Worm (Caenorhabditis elegans) whole organism, L1 larva: ENCODE measurements around the gene myo-3.

Source experiments
- F16B12.6 ChIP-seq: fragments of 150-350 bp; optimal IDR thresholded peaks from 2 replicates; lab custom pipeline; 2014; ENCODE audit warnings: missing biosample characterization, missing genetic modification characterization
- Y116A8C.19 ChIP-seq: sonication (generic microtip); optimal IDR thresholded peaks from 2 replicates; lab custom pipeline; 2016; ENCODE audit warnings: missing compliant biosample characterization, missing genetic modification characterization, borderline replicate concordance
- ama-1 ChIP-seq: fragments of 150-350 bp; optimal IDR thresholded peaks from 2 replicates; lab custom pipeline; 2014
- ceh-63 ChIP-seq: fragments of 200-800 bp; sonication (Bioruptor generic); optimal IDR thresholded peaks from 2 replicates; lab custom pipeline; 2018; ENCODE audit warnings: mild to moderate bottlenecking, missing genetic modification characterization, missing compliant biosample characterization
- ceh-8 ChIP-seq: fragments of 200-800 bp; sonication (Bioruptor generic); optimal IDR thresholded peaks from 2 replicates; lab custom pipeline; 2018; ENCODE audit warnings: mild to moderate bottlenecking, missing genetic modification characterization, moderate library complexity, missing compliant biosample characterization
- ceh-82 ChIP-seq, 3 experiments: fragments of 150-350 bp in 1 of 3; sonication (generic microtip) in 2 of 3; optimal IDR thresholded peaks; 2 replicates each; lab custom pipeline; 2014 to 2017; ENCODE audit warnings: missing biosample characterization in 3 of 3, missing genetic modification characterization in 3 of 3
- ceh-88 ChIP-seq: fragments of 200-800 bp; sonication (Bioruptor generic); IDR thresholded peaks from 2 replicates; pipeline ENCODE4 v1.3.6; 2022; ENCODE audit warnings: missing genetic modification characterization, missing compliant biosample characterization
- ceh-90 ChIP-seq: sonication (generic microtip); optimal IDR thresholded peaks from 2 replicates; lab custom pipeline; 2016; ENCODE audit warnings: missing genetic modification characterization, missing compliant biosample characterization
- dpl-1 ChIP-seq, 3 experiments: fragments of 150-350 bp in 2 of 3; sonication (generic microtip) in 1 of 3; optimal IDR thresholded peaks; 2 replicates each; lab custom pipeline; 2014 to 2017; ENCODE audit warnings: missing biosample characterization in 3 of 3, missing genetic modification characterization in 3 of 3, missing genetic modification reagents in 3 of 3
- dsc-1 ChIP-seq: sonication (generic microtip); optimal IDR thresholded peaks from 2 replicates; lab custom pipeline; 2016; ENCODE audit warnings: mild to moderate bottlenecking, missing genetic modification characterization, missing compliant biosample characterization
- efl-1 ChIP-seq, 4 experiments: fragments of 150-350 bp; optimal IDR thresholded peaks in 3 of 4; peaks in 1 of 4; 1 replicate in 1 of 4; 2 replicates in 3 of 4; lab custom pipeline; 2014; ENCODE audit warnings: missing biosample characterization in 2 of 4, missing genetic modification characterization in 2 of 4, missing genetic modification reagents in 2 of 4
- egl-27 ChIP-seq, 2 experiments: fragments of 150-350 bp in 1 of 2; sonication (generic microtip); optimal IDR thresholded peaks; 3 replicates each; lab custom pipeline; 2017 to 2018; ENCODE audit warnings: missing biosample characterization in 2 of 2, missing genetic modification characterization in 2 of 2, missing genetic modification reagents in 2 of 2
- elt-3 ChIP-seq, 6 experiments: fragments of 150-350 bp in 1 of 6; sonication (generic microtip); optimal IDR thresholded peaks; 2 replicates each; lab custom pipeline; 2017 to 2018; ENCODE audit warnings: missing biosample characterization in 6 of 6, missing genetic modification characterization in 6 of 6, inconsistent platforms in 1 of 6
- fkh-10 ChIP-seq: sonication (generic microtip); optimal IDR thresholded peaks from 2 replicates; lab custom pipeline; 2017; ENCODE audit warnings: missing biosample characterization, missing genetic modification reagents, missing genetic modification characterization
- hlh-4 ChIP-seq: sonication (generic microtip); optimal IDR thresholded peaks from 2 replicates; lab custom pipeline; 2016; ENCODE audit warnings: mild to moderate bottlenecking, missing genetic modification characterization, missing compliant biosample characterization
- hpl-2 ChIP-seq: fragments of 150-350 bp; optimal IDR thresholded peaks from 2 replicates; lab custom pipeline; 2014; ENCODE audit warnings: missing biosample characterization, missing genetic modification reagents, missing genetic modification characterization
- lin-14 ChIP-seq: fragments of 200-800 bp; sonication (Bioruptor generic); optimal IDR thresholded peaks from 2 replicates; lab custom pipeline; 2018; ENCODE audit warnings: mild to moderate bottlenecking, missing genetic modification characterization, moderate library complexity, missing compliant biosample characterization
- lin-15B ChIP-seq: fragments of 150-350 bp; sonication (generic microtip); optimal IDR thresholded peaks from 3 replicates; lab custom pipeline; 2014; ENCODE audit warnings: missing biosample characterization, missing genetic modification characterization
- lin-35 ChIP-seq, 2 experiments: fragments of 150-350 bp; optimal IDR thresholded peaks; 2 replicates each; lab custom pipeline; 2014; ENCODE audit warnings: missing biosample characterization in 2 of 2, missing genetic modification characterization in 2 of 2, missing genetic modification reagents in 2 of 2
- lsy-2 ChIP-seq, 2 experiments: fragments of 150-350 bp; optimal IDR thresholded peaks; 2 replicates each; lab custom pipeline; 2014; ENCODE audit warnings: missing biosample characterization in 2 of 2, missing genetic modification characterization in 2 of 2
- mab-9 ChIP-seq: fragments of 200-800 bp; sonication (Bioruptor generic); IDR thresholded peaks from 2 replicates; pipeline ENCODE4 v1.3.6; 2022; ENCODE audit warnings: missing genetic modification reagents, missing genetic modification characterization, missing compliant biosample characterization
- mef-2 ChIP-seq: fragments of 150-350 bp; optimal IDR thresholded peaks from 2 replicates; lab custom pipeline; 2014; ENCODE audit warnings: missing biosample characterization, missing genetic modification characterization
- mep-1 ChIP-seq: fragments of 150-350 bp; optimal IDR thresholded peaks from 2 replicates; lab custom pipeline; 2014; ENCODE audit warnings: missing biosample characterization, missing genetic modification characterization
- nhr-12 ChIP-seq: sonication (generic microtip); optimal IDR thresholded peaks from 2 replicates; lab custom pipeline; 2017; ENCODE audit warnings: missing biosample characterization, missing genetic modification characterization
- nhr-19 ChIP-seq: fragments of 200-800 bp; sonication (Bioruptor generic); conservative IDR thresholded peaks from 2 replicates; pipeline ENCODE4 v1.3.6; 2022; ENCODE audit warnings: missing genetic modification characterization, missing compliant biosample characterization
- nhr-20 ChIP-seq: sonication (generic microtip); optimal IDR thresholded peaks from 2 replicates; lab custom pipeline; 2016; ENCODE audit warnings: mild to moderate bottlenecking, missing genetic modification characterization, missing compliant biosample characterization
- nhr-28 ChIP-seq: fragments of 150-350 bp; optimal IDR thresholded peaks from 2 replicates; lab custom pipeline; 2014; ENCODE audit warnings: missing biosample characterization, missing genetic modification characterization
- nhr-71 ChIP-seq: sonication (generic microtip); optimal IDR thresholded peaks from 2 replicates; lab custom pipeline; 2016; ENCODE audit warnings: mild to moderate bottlenecking, missing genetic modification characterization, moderate library complexity, missing compliant biosample characterization
- nhr-85 ChIP-seq: sonication (generic microtip); peaks from one replicate; lab custom pipeline; 2016; ENCODE audit warnings: missing genetic modification characterization, inconsistent platforms, missing compliant biosample characterization
- nhr-90 ChIP-seq: sonication (generic microtip); optimal IDR thresholded peaks from 2 replicates; lab custom pipeline; 2016; ENCODE audit warnings: mild to moderate bottlenecking, missing genetic modification characterization, missing compliant biosample characterization; ENCODE audit not compliant: poor library complexity
- pqm-1 ChIP-seq: sonication (generic microtip); optimal IDR thresholded peaks from 3 replicates; lab custom pipeline; 2017; ENCODE audit warnings: missing biosample characterization, missing genetic modification characterization
- rnt-1 ChIP-seq: sonication (generic microtip); optimal IDR thresholded peaks from 2 replicates; lab custom pipeline; 2016; ENCODE audit warnings: mild to moderate bottlenecking, missing genetic modification characterization, moderate library complexity, missing compliant biosample characterization
- snu-23 ChIP-seq: sonication (generic microtip); optimal IDR thresholded peaks from 2 replicates; lab custom pipeline; 2016; ENCODE audit warnings: missing genetic modification characterization, missing compliant biosample characterization
- unc-130 ChIP-seq: fragments of 150-350 bp; optimal IDR thresholded peaks from 2 replicates; lab custom pipeline; 2017; ENCODE audit warnings: missing biosample characterization, missing genetic modification characterization, inconsistent platforms
- unc-62 ChIP-seq: fragments of 150-350 bp; optimal IDR thresholded peaks from 2 replicates; lab custom pipeline; 2014; ENCODE audit warnings: missing biosample characterization, missing genetic modification reagents, missing genetic modification characterization
- vab-15 ChIP-seq: sonication (generic microtip); optimal IDR thresholded peaks from 2 replicates; lab custom pipeline; 2017; ENCODE audit warnings: missing genotype, mild to moderate bottlenecking, missing genetic modification characterization, missing compliant biosample characterization
- ztf-11 ChIP-seq, 2 experiments: sonication (generic microtip); optimal IDR thresholded peaks; 2 replicates each; lab custom pipeline; 2016 to 2017; ENCODE audit warnings: missing genetic modification characterization in 2 of 2, missing biosample characterization in 1 of 2, missing compliant biosample characterization in 1 of 2

Gene myo-3

DNA sequence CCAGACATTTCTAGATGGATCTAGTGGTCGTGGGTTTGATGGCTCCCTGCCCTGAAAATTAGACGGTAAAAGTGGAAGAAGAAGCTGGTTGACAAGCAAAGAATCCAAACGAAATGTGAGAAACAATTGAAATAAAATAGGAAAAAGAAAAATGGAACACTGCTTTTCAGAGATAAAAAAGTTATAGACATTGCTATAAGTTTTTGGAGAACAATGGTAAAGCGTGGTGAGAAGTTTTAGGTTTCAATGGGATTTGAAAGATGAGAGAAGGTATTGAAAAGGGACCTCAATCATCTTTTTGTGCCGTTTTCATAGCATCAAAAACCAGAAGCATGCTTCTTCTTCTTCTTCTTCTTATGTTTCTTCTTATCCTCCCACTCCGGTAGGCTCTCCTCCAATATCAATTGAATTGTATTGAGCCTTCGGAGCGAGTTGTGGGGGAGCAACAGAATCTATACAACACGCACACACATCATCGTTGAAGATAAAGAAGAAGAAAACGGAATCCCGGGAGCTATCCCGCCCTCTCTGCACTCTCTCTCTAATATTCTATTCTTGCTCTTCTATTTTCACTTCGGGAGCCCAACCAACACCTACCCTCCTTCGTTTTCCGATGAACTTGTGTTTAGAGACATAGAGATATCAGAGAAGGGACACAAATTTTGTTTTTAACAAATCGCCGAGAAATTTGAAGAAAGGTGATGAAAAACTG lies at the start of gene myo-3:
myo-3 (minus strand) TSS at position 51 of the 712 bp plus-strand sequence.
- TF ChIP-seq nhr-90 (no peak), rnt-1 (tag; lab: Kevin White, UChicago) (peak; percentile 61), nhr-19 (GFP tag; lab: Robert Waterston, UW) (peak; percentile 26), pqm-1 (tag; lab: Kevin White, UChicago) (no peak), nhr-20 (peak; percentile 8), dsc-1 (peak; percentile 23), unc-130 (tag; lab: Kevin White, UChicago) (peak; percentile 13), efl-1 (optimal IDR thresholded peaks at IDR 0.05; lab: Kevin White, UChicago) (no peak), efl-1 (GFP tag; optimal IDR thresholded peaks at IDR 0.05 in 1 of 2; lab: Kevin White, UChicago) (peak in 1 of 2 experiments; percentile 31), lin-14 (GFP tag; lab: Kevin White, UChicago) (peak; percentile 79), snu-23 (GFP tag; lab: Kevin White, UChicago) (peak; percentile 19), ceh-88 (GFP tag; lab: Robert Waterston, UW) (no peak), lsy-2 (tag; optimal IDR thresholded peaks at IDR 0.05; lab: Kevin White, UChicago) (peak in 1 of 2 experiments; percentile 27), nhr-71 (tag; lab: Kevin White, UChicago) (peak; percentile 68)

- no peak for TF ChIP-seq ztf-11 (tag; optimal IDR thresholded peaks at IDR 0.05; lab: Kevin White, UChicago)
- TF ChIP-seq fkh-10 (GFP tag; lab: Kevin White, UChicago) = no peak
- TF ChIP-seq Y116A8C.19 (tag; lab: Kevin White, UChicago) = no peak
- no peak for TF ChIP-seq nhr-28 (tag; lab: Kevin White, UChicago)
- no peak for TF ChIP-seq F16B12.6 (tag; lab: Kevin White, UChicago)
- no peak for TF ChIP-seq ama-1
- no peak for TF ChIP-seq ceh-88 (GFP tag; lab: Robert Waterston, UW)
- TF ChIP-seq vab-15 (tag; lab: Kevin White, UChicago) = no peak
- TF ChIP-seq nhr-12 = no peak
- TF ChIP-seq hlh-4 (tag; lab: Kevin White, UChicago) = no peak
- no peak for TF ChIP-seq lin-14 (GFP tag; lab: Kevin White, UChicago)
- TF ChIP-seq mab-9 (GFP tag; lab: Robert Waterston, UW) = no peak
- TF ChIP-seq hpl-2 = no peak
- TF ChIP-seq ceh-82 (tag; optimal IDR thresholded peaks at IDR 0.05; lab: Kevin White, UChicago) = no peak
- TF ChIP-seq nhr-85 (tag; lab: Kevin White, UChicago) = no peak
These were observed 49.0 kb upstream of the myo-3 start, which contains the start of gene F55C5.10 for ce11 chrV:12283187-12283586. F55C5.10 (plus strand) TSS chrV:12283487.

- TF ChIP-seq lsy-2 (tag; optimal IDR thresholded peaks at IDR 0.05; lab: Kevin White, UChicago) = no peak
- no peak for TF ChIP-seq egl-27 (tag; optimal IDR thresholded peaks at IDR 0.05; lab: Kevin White, UChicago)
These were observed 47.4 kb upstream of the myo-3 start for ce11 chrV:12281508-12281907.

DNA sequence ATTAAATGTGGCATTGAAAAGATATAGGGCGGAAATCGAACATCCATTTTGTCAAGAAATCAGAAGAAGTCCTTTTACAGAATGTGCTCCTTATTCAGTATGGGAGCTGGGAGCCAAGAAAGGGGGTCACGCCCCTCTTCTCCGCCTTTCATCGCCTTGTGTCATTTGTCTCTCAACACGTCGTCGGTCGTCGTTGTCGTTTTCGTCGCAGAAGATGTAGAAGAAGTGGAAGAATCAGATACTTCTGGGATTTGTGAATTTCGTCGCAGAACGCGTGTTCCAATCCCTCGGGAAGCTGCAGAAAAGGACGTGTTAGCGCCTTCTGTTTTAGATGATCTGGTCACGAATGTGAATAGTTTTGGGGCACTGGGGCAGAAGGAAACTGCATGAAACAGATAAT lies 42.8 kb upstream of the myo-3 start, which contains the start of gene bnc-1:
bnc-1 (minus strand) TSS at position 101 of the 400 bp plus-strand sequence.
- no peak for TF ChIP-seq ama-1
- TF ChIP-seq, all 84 proteins: peak for 0

DNA sequence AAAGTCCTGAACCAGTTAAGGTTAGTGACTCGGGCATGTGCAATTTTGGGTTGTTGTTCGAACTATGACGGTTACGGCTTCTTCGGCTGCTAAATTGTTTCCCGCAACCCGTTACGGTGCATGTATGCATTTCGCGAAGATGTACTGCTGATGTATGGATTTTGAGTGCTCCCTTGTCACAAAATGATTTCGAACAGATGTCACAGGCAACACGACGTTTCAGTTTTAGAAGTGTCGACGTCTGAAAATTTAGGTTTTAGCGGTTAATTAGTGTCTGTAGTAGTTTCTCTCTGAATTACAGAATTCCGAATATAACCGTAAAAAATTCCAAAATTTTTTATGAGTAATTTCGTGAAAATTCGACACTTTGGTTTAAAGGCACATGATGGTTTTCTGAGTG lies 41.6 kb upstream of the myo-3 start:
- no peak for TF ChIP-seq ceh-90 (tag; lab: Kevin White, UChicago)
- no peak for TF ChIP-seq efl-1 (optimal IDR thresholded peaks at IDR 0.05; lab: Kevin White, UChicago)
- TF ChIP-seq efl-1 (GFP tag; optimal IDR thresholded peaks at IDR 0.05 in 1 of 2; lab: Kevin White, UChicago) = peak in 1 of 2 experiments; percentile 57

DNA sequence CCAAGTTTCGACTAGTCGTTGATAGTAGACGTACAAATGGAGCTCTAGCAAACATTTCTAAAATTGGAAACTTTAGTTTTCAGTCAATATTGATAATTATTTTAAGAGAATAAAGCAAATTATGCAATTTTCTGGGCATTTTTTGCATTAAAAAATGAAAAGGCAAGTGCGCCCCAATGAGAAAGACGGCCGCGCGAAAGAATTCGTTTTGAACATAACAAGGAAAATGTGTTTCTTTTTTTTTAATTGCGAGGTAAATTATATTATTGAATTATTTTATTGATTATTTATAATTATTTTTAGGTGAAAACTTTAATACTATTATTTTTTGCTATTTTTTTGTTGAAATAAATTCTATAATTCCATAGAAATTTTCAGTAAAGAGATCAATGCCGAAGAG lies 37.4 kb upstream of the myo-3 start, which contains the start of the genes tsfm-1 and capg-2:
tsfm-1 (minus strand) TSS at position 57 of the 400 bp plus-strand sequence.
capg-2 (plus strand) TSS at position 379 of the 400 bp plus-strand sequence.
- TF ChIP-seq nhr-20 = no peak
- peak; percentile 58 to 84 for TF ChIP-seq lin-35 (GFP tag; optimal IDR thresholded peaks at IDR 0.05; lab: Kevin White, UChicago)
- peak; percentile 7 for TF ChIP-seq mep-1 (tag; lab: Kevin White, UChicago)
- no peak for TF ChIP-seq vab-15 (tag; lab: Kevin White, UChicago)
- peak; percentile 64 to 86 (median 70) for TF ChIP-seq dpl-1 (GFP tag; optimal IDR thresholded peaks at IDR 0.05; lab: Kevin White, UChicago)
- TF ChIP-seq elt-3 (tag; optimal IDR thresholded peaks at IDR 0.05; lab: Kevin White, UChicago) = no peak
- TF ChIP-seq ceh-63 (GFP tag; lab: Kevin White, UChicago) = no peak
- no peak for TF ChIP-seq nhr-71 (tag; lab: Kevin White, UChicago)
- peak; percentile 7 for TF ChIP-seq lin-15B (tag; lab: Kevin White, UChicago)
- TF ChIP-seq ceh-8 = no peak
- peak; percentile 28 for TF ChIP-seq nhr-85 (tag; lab: Kevin White, UChicago)
- no peak for TF ChIP-seq mef-2 (tag; lab: Kevin White, UChicago)
- no peak for TF ChIP-seq unc-62 (GFP tag; lab: Kevin White, UChicago)
- peak; percentile 27 to 69 for TF ChIP-seq efl-1 (optimal IDR thresholded peaks at IDR 0.05; lab: Kevin White, UChicago)
- peak; percentile 81 to 96 for TF ChIP-seq efl-1 (GFP tag; optimal IDR thresholded peaks at IDR 0.05 in 1 of 2; lab: Kevin White, UChicago)
- TF ChIP-seq ceh-82 (tag; optimal IDR thresholded peaks at IDR 0.05; lab: Kevin White, UChicago) = peak in 1 of 3 experiments; percentile 1
